Worm (Caenorhabditis elegans) whole organism, midembryonic: ENCODE measurements around the gene col-115.

Source experiments
- T22C8.4 ChIP-seq: fragments of 200-800 bp; sonication (Bioruptor generic); IDR thresholded peaks from 2 replicates; pipeline ENCODE4 v1.3.6; 2022; ENCODE audit warnings: missing genetic modification characterization, missing compliant biosample characterization
- flt-1 ChIP-seq: fragments of 200-800 bp; sonication (Bioruptor generic); IDR thresholded peaks from 2 replicates; pipeline ENCODE4 v1.3.6; 2022; ENCODE audit warnings: missing genetic modification characterization, missing compliant biosample characterization
- klf-2 ChIP-seq: fragments of 200-800 bp; sonication (Bioruptor generic); conservative IDR thresholded peaks from 2 replicates; pipeline ENCODE4 v1.3.6; 2022; ENCODE audit warnings: missing genetic modification reagents, missing genetic modification characterization, missing compliant biosample characterization
- tab-1 ChIP-seq: fragments of 200-800 bp; sonication (Bioruptor generic); IDR thresholded peaks from 2 replicates; pipeline ENCODE4 v1.3.6; 2022; ENCODE audit warnings: missing genetic modification characterization, missing compliant biosample characterization
- ztf-23 ChIP-seq: fragments of 200-800 bp; sonication (Bioruptor generic); IDR thresholded peaks from 2 replicates; pipeline ENCODE4 v1.3.6; 2022; ENCODE audit warnings: missing genetic modification reagents, missing genetic modification characterization, missing compliant biosample characterization
- ztf-29 ChIP-seq: fragments of 200-800 bp; sonication (Bioruptor generic); IDR thresholded peaks from 2 replicates; pipeline ENCODE4 v1.3.6; 2022; ENCODE audit warnings: missing genetic modification reagents, missing genetic modification characterization, missing compliant biosample characterization

DNA sequence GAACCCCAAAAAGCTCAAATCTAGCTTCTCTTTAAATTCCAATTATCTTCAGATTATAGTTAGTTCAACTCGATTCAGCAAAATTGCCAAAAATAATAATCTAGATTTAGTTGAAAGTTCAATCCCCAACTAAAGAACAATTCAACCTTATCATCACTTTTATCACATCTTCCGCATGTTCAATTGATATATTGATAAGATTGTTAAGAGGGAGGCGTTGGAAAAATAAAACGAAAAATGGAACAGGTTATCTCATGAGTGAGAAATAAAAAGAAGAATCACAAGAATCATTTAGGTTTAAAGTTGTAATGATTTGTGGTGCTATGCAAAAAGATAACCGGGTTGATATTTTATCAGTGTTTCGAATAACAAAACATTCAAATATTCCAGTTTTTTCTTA lies 2.7 kb upstream of the col-115 start:
- no peak for TF ChIP-seq ztf-29 (GFP tag; lab: Robert Waterston, UW)
- no peak for TF ChIP-seq ztf-23 (GFP tag; lab: Robert Waterston, UW)
- no peak for TF ChIP-seq flt-1
- no peak for TF ChIP-seq T22C8.4 (GFP tag; lab: Robert Waterston, UW)
- no peak for TF ChIP-seq tab-1 (GFP tag; lab: Robert Waterston, UW)
- no peak for TF ChIP-seq klf-2
